Comparison of ENCODE assay signal across 4 worm cellular contexts in genomic region chrIV:15028891-15029290, ce11.
TF ChIP-seq lines count a peak whose summit lies in the region.

TSS of gene Y41E3.8 (minus strand) at chrIV:15028978.

TF ChIP-seq in whole organism, L1 larva, 84 proteins besides CTCF, POLR2A, EP300 and RAD21 (continued from another document):
- no peak for TF ChIP-seq pqm-1 (tag; optimal IDR thresholded peaks at IDR 0.05; lab: Kevin White, UChicago)
- TF ChIP-seq C16A3.4 (tag; optimal IDR thresholded peaks at IDR 0.05; lab: Kevin White, UChicago): peak; percentile 23
- TF ChIP-seq snu-23 (GFP tag; optimal IDR thresholded peaks at IDR 0.05; lab: Kevin White, UChicago): peak; percentile 49
- TF ChIP-seq zip-4 (GFP tag; optimal IDR thresholded peaks at IDR 0.05; lab: Kevin White, UChicago): no peak
- TF ChIP-seq F16B12.6 (tag; optimal IDR thresholded peaks at IDR 0.05; lab: Kevin White, UChicago): peak; percentile 89
- TF ChIP-seq vab-15 (tag; optimal IDR thresholded peaks at IDR 0.05; lab: Kevin White, UChicago): no peak
- peak; percentile 16 for TF ChIP-seq lin-15B (tag; optimal IDR thresholded peaks at IDR 0.05; lab: Kevin White, UChicago)
- TF ChIP-seq dsc-1 (tag; optimal IDR thresholded peaks at IDR 0.05; lab: Kevin White, UChicago): peak; percentile 3
- peak; percentile 31 for TF ChIP-seq swsn-7 (tag; optimal IDR thresholded peaks at IDR 0.05; lab: Kevin White, UChicago)
- TF ChIP-seq ceh-63 (GFP tag; optimal IDR thresholded peaks at IDR 0.05; lab: Kevin White, UChicago): no peak
- TF ChIP-seq lsy-2 (tag; optimal IDR thresholded peaks at IDR 0.05; lab: Kevin White, UChicago): peak; percentile 29 to 63
- TF ChIP-seq nhr-85 (tag; lab: Kevin White, UChicago): peak; percentile 35
- no peak for TF ChIP-seq fos-1 (tag; optimal IDR thresholded peaks at IDR 0.05; lab: Kevin White, UChicago)
- no peak for TF ChIP-seq unc-98 (GFP tag; IDR thresholded peaks at IDR 0.05; lab: Robert Waterston, UW)
- TF ChIP-seq xbp-1 (tag; optimal IDR thresholded peaks at IDR 0.05; lab: Kevin White, UChicago): peak; percentile 89
- TF ChIP-seq nhr-20 (tag; optimal IDR thresholded peaks at IDR 0.05; lab: Kevin White, UChicago): peak; percentile 23
- TF ChIP-seq C34B4.2 (tag; optimal IDR thresholded peaks at IDR 0.05; lab: Kevin White, UChicago): no peak
- no peak for TF ChIP-seq fkh-4 (tag; optimal IDR thresholded peaks at IDR 0.05; lab: Kevin White, UChicago; ENCODE audit: borderline replicate concordance)
TF ChIP-seq in whole organism, L1 larva: peak in this region for 19.

TF ChIP-seq in whole organism, L2 larva, 48 proteins besides CTCF, POLR2A, EP300 and RAD21 (continued from another document):
- TF ChIP-seq nhr-237 (tag; optimal IDR thresholded peaks at IDR 0.05; lab: Kevin White, UChicago) (no peak), nhr-129 (tag; optimal IDR thresholded peaks at IDR 0.05; lab: Kevin White, UChicago) (peak; percentile 62), C34F6.9 (tag; optimal IDR thresholded peaks at IDR 0.05; lab: Kevin White, UChicago) (peak; percentile 16), lin-13 (GFP tag; optimal IDR thresholded peaks at IDR 0.05; lab: Kevin White, UChicago) (no peak), lin-39 (tag; optimal IDR thresholded peaks at IDR 0.05; lab: Kevin White, UChicago) (no peak), gmeb-1 (tag; optimal IDR thresholded peaks at IDR 0.05; lab: Kevin White, UChicago) (peak; percentile 55), F13H6.1 (tag; optimal IDR thresholded peaks at IDR 0.05; lab: Kevin White, UChicago) (no peak), elt-3 (tag; optimal IDR thresholded peaks at IDR 0.05; lab: Kevin White, UChicago) (no peak), skn-1 (tag; optimal IDR thresholded peaks at IDR 0.05; lab: Kevin White, UChicago) (no peak), fos-1 (tag; optimal IDR thresholded peaks at IDR 0.05; lab: Kevin White, UChicago) (no peak), mdl-1 (tag; optimal IDR thresholded peaks at IDR 0.05; lab: Kevin White, UChicago) (peak in 1 of 2 experiments; percentile 8)
TF ChIP-seq in whole organism, L2 larva: peak in this region for 8.

TF ChIP-seq in whole organism, L3 larva, 47 proteins besides CTCF, POLR2A, EP300 and RAD21 (continued from another document):
- TF ChIP-seq elt-2 (tag; optimal IDR thresholded peaks at IDR 0.05; lab: Kevin White, UChicago) (peak; percentile 22), nhr-43 (tag; optimal IDR thresholded peaks at IDR 0.05; lab: Kevin White, UChicago; ENCODE audit: poor library complexity, severe bottlenecking) (peak; percentile 28), nhr-237 (tag; optimal IDR thresholded peaks at IDR 0.05; lab: Kevin White, UChicago) (no peak), daf-12 (tag; optimal IDR thresholded peaks at IDR 0.05; lab: Kevin White, UChicago) (no peak), R02D3.7 (tag; optimal IDR thresholded peaks at IDR 0.05; lab: Kevin White, UChicago) (no peak)

TF ChIP-seq in whole organism, L4 larva, 104 proteins besides CTCF, POLR2A, EP300 and RAD21 (continued from another document):
- TF ChIP-seq cey-2 (tag; optimal IDR thresholded peaks at IDR 0.05; lab: Kevin White, UChicago; ENCODE audit: borderline replicate concordance, insufficient read depth) (no peak), spr-3 (GFP tag; optimal IDR thresholded peaks at IDR 0.05; lab: Kevin White, UChicago) (no peak), lim-7 (GFP tag; IDR thresholded peaks at IDR 0.05; lab: Robert Waterston, UW) (no peak), Y5F2A.4 (GFP tag; optimal IDR thresholded peaks at IDR 0.05; lab: Kevin White, UChicago) (no peak), ceh-32 (tag; optimal IDR thresholded peaks at IDR 0.05; lab: Kevin White, UChicago; ENCODE audit: poor library complexity) (no peak), snpc-1.2 (GFP tag; IDR thresholded peaks at IDR 0.05; lab: Robert Waterston, UW) (peak; percentile 41; the same call in 1 of the 2 replicates), madf-9 (GFP tag; conservative IDR thresholded peaks at IDR 0.05; lab: Robert Waterston, UW) (no peak), rbr-2 (tag; optimal IDR thresholded peaks at IDR 0.05; lab: Kevin White, UChicago) (no peak), ama-1 (optimal IDR thresholded peaks at IDR 0.05; lab: Kevin White, UChicago) (peak; percentile 49), unc-130 (GFP tag; optimal IDR thresholded peaks at IDR 0.05; lab: Kevin White, UChicago) (no peak), lsy-2 (tag; optimal IDR thresholded peaks at IDR 0.05; lab: Kevin White, UChicago) (peak in 1 of 2 experiments; percentile 65), daf-16 (GFP tag; optimal IDR thresholded peaks at IDR 0.05; lab: Kevin White, UChicago) (no peak), daf-16 (tag; optimal IDR thresholded peaks at IDR 0.05; lab: Kevin White, UChicago) (peak; percentile 55), mes-2 (tag; optimal IDR thresholded peaks at IDR 0.05; lab: Kevin White, UChicago; ENCODE audit: poor library complexity, severe bottlenecking) (peak; percentile 76), nhr-6 (tag; optimal IDR thresholded peaks at IDR 0.05; lab: Kevin White, UChicago) (no peak), T20F7.1 (GFP tag; optimal IDR thresholded peaks at IDR 0.05; lab: Kevin White, UChicago) (no peak), pqm-1 (tag; optimal IDR thresholded peaks at IDR 0.05; lab: Kevin White, UChicago) (no peak), egl-27 (tag; optimal IDR thresholded peaks at IDR 0.05; lab: Kevin White, UChicago) (no peak), zag-1 (tag; optimal IDR thresholded peaks at IDR 0.05; lab: Kevin White, UChicago) (no peak), ceh-82 (tag; optimal IDR thresholded peaks at IDR 0.05; lab: Kevin White, UChicago) (no peak), mdl-1 (tag; optimal IDR thresholded peaks at IDR 0.05; lab: Kevin White, UChicago) (no peak), lin-39 (tag; optimal IDR thresholded peaks at IDR 0.05; lab: Kevin White, UChicago) (no peak), hlh-30 (tag; optimal IDR thresholded peaks at IDR 0.05; lab: Kevin White, UChicago; ENCODE audit: insufficient read depth) (peak; percentile 81), unc-39 (tag; optimal IDR thresholded peaks at IDR 0.05; lab: Kevin White, UChicago) (no peak), aha-1 (tag; lab: Kevin White, UChicago) (no peak), ztf-7 (tag; optimal IDR thresholded peaks at IDR 0.05; lab: Kevin White, UChicago) (peak; percentile 14), fkh-10 (GFP tag; optimal IDR thresholded peaks at IDR 0.05; lab: Kevin White, UChicago) (no peak), duxl-1 (tag; optimal IDR thresholded peaks at IDR 0.05; lab: Kevin White, UChicago; ENCODE audit: poor library complexity) (no peak), tra-1 (GFP tag; IDR thresholded peaks at IDR 0.05; lab: Robert Waterston, UW) (no peak), dve-1 (tag; optimal IDR thresholded peaks at IDR 0.05; lab: Kevin White, UChicago; ENCODE audit: insufficient read depth) (peak; percentile 32), F37D6.2 (tag; optimal IDR thresholded peaks at IDR 0.05; lab: Kevin White, UChicago) (no peak), dmd-9 (GFP tag; IDR thresholded peaks at IDR 0.05; lab: Robert Waterston, UW) (no peak), zfp-3 (GFP tag; conservative IDR thresholded peaks at IDR 0.05; lab: Robert Waterston, UW) (no peak), spr-1 (tag; optimal IDR thresholded peaks at IDR 0.05; lab: Kevin White, UChicago) (no peak), madf-5 (GFP tag; IDR thresholded peaks at IDR 0.05; lab: Robert Waterston, UW) (no peak), lin-13 (GFP tag; optimal IDR thresholded peaks at IDR 0.05; lab: Kevin White, UChicago) (no peak), D1046.2 (GFP tag; IDR thresholded peaks at IDR 0.05; lab: Robert Waterston, UW) (no peak), lin-1 (GFP tag; IDR thresholded peaks at IDR 0.05; lab: Robert Waterston, UW) (no peak), dpl-1 (GFP tag; optimal IDR thresholded peaks at IDR 0.05; lab: Kevin White, UChicago) (peak; percentile 74), F44E2.7 (GFP tag; IDR thresholded peaks at IDR 0.05; lab: Robert Waterston, UW) (no peak), sdz-12 (GFP tag; optimal IDR thresholded peaks at IDR 0.05; lab: Kevin White, UChicago) (no peak), aly-2 (tag; optimal IDR thresholded peaks at IDR 0.05; lab: Kevin White, UChicago) (no peak), mxl-3 (GFP tag; optimal IDR thresholded peaks at IDR 0.05; lab: Kevin White, UChicago) (peak; percentile 40), nhr-77 (tag; optimal IDR thresholded peaks at IDR 0.05; lab: Kevin White, UChicago) (no peak)
